Fruit fly (Drosophila melanogaster): Measurements from ENCODE around the gene CG17776.
A peak's percentile ranks its signal among the peaks of the same experiment; 100 is the strongest.

The CG17776 gene

dm6 chrX:2222181-2222790 lies 37.8 kb downstream of the CG17776 start, which contains the start of gene Vinc (continued):
- no peak for TF ChIP-seq HLHmδ (GFP tag; optimal IDR thresholded peaks at IDR 0.05)
- TF ChIP-seq NfI (GFP tag; optimal IDR thresholded peaks at IDR 0.05): peak; percentile 83
- peak; percentile 51 for TF ChIP-seq CG31388 (GFP tag; optimal IDR thresholded peaks at IDR 0.05)
- peak; percentile 71 for TF ChIP-seq cg (GFP tag; optimal IDR thresholded peaks at IDR 0.05)
- no peak for TF ChIP-seq jing (GFP tag; optimal IDR thresholded peaks at IDR 0.05)
- TF ChIP-seq CG8478 (optimal IDR thresholded peaks at IDR 0.05): no peak
- TF ChIP-seq CG1792 (GFP tag; optimal IDR thresholded peaks at IDR 0.05): peak; percentile 65
- TF ChIP-seq Opbp (GFP tag; IDR thresholded peaks at IDR 0.05; ENCODE audit: partially characterized antibody): peak; percentile 40; the same call in 2 of the 3 replicates
- TF ChIP-seq ATbp (GFP tag; optimal IDR thresholded peaks at IDR 0.05): peak; percentile 52
- no peak for TF ChIP-seq gt (GFP tag; IDR thresholded peaks at IDR 0.05)
- peak; percentile 77; the same call in 2 of the 3 replicates for TF ChIP-seq Mrtf (GFP tag; IDR thresholded peaks at IDR 0.05)
- TF ChIP-seq CG7987 (GFP tag; optimal IDR thresholded peaks at IDR 0.05): peak; percentile 73
- peak; percentile 56 for TF ChIP-seq CG10462 (GFP tag; optimal IDR thresholded peaks at IDR 0.05)
- peak; percentile 58 for TF ChIP-seq Neu2 (GFP tag; optimal IDR thresholded peaks at IDR 0.05; ENCODE audit: borderline replicate concordance)
- peak; percentile 88 for TF ChIP-seq CG6765 (GFP tag; optimal IDR thresholded peaks at IDR 0.05)
- TF ChIP-seq ara (GFP tag; IDR thresholded peaks at IDR 0.05): no peak
- peak; percentile 71; the same call in 1 of the 2 replicates for TF ChIP-seq klu (GFP tag; IDR thresholded peaks at IDR 0.05)
- TF ChIP-seq dan (GFP tag; IDR thresholded peaks at IDR 0.05): no peak
- TF ChIP-seq ham (GFP tag; IDR thresholded peaks at IDR 0.05): no peak
- TF ChIP-seq CG4820 (GFP tag; optimal IDR thresholded peaks at IDR 0.05): peak; percentile 77
- peak; percentile 41 for TF ChIP-seq CG3995 (GFP tag; optimal IDR thresholded peaks at IDR 0.05)
- TF ChIP-seq CG15696 (tag; optimal IDR thresholded peaks at IDR 0.05): peak; percentile 73
- TF ChIP-seq CG11247 (GFP tag; IDR thresholded peaks at IDR 0.05): peak; percentile 82
- peak; percentile 12; the same call in 1 of the 2 replicates for TF ChIP-seq crol (GFP tag; IDR thresholded peaks at IDR 0.05)
- TF ChIP-seq h (optimal IDR thresholded peaks at IDR 0.05): no peak
- peak; percentile 57 for TF ChIP-seq Hsf (GFP tag; optimal IDR thresholded peaks at IDR 0.05)
- peak; percentile 85 for TF ChIP-seq Blimp-1 (GFP tag; optimal IDR thresholded peaks at IDR 0.05)
- peak; percentile 88 for TF ChIP-seq psq (GFP tag; optimal IDR thresholded peaks at IDR 0.05)
- TF ChIP-seq CG12236 (GFP tag; optimal IDR thresholded peaks at IDR 0.05): peak; percentile 43
- no peak for TF ChIP-seq chinmo (GFP tag; IDR thresholded peaks at IDR 0.05; ENCODE audit: partially characterized antibody)
- TF ChIP-seq Adf1 (GFP tag; IDR thresholded peaks at IDR 0.05): peak; percentile 70
- TF ChIP-seq BEAF-32 (GFP tag; optimal IDR thresholded peaks at IDR 0.05): peak; percentile 58
- peak in 1 of 2 experiments; percentile 49 for TF ChIP-seq Trl (optimal IDR thresholded peaks at IDR 0.05)
- peak; percentile 93 for TF ChIP-seq Trl (GFP tag; optimal IDR thresholded peaks at IDR 0.05)
- TF ChIP-seq CG6175 (GFP tag; IDR thresholded peaks at IDR 0.05): peak; percentile 77
- TF ChIP-seq CG31441 (GFP tag; IDR thresholded peaks at IDR 0.05): peak; percentile 86
- peak; percentile 85 for TF ChIP-seq lmd (GFP tag; IDR thresholded peaks at IDR 0.05)
- peak; percentile 63 for TF ChIP-seq vfl (GFP tag; optimal IDR thresholded peaks at IDR 0.05)
- peak; percentile 52; the same call in 1 of the 2 replicates for TF ChIP-seq chm (GFP tag; IDR thresholded peaks at IDR 0.05)
- 0 out of 3 replicates have a peak, but pooled peaks have one; percentile 7 for TF ChIP-seq CG7963 (GFP tag; IDR thresholded peaks at IDR 0.05; ENCODE audit: partially characterized antibody)
- peak; percentile 74 for TF ChIP-seq CG14667 (GFP tag; IDR thresholded peaks at IDR 0.05)
- TF ChIP-seq MBD-R2 (GFP tag; IDR thresholded peaks at IDR 0.05): peak; percentile 64; the same call in 1 of the 2 replicates
- TF ChIP-seq vnd (GFP tag; IDR thresholded peaks at IDR 0.05; ENCODE audit: partially characterized antibody): no peak
- peak; percentile 80 for TF ChIP-seq NFAT (GFP tag; IDR thresholded peaks at IDR 0.05)
- peak; percentile 81 for TF ChIP-seq Oli (tag; optimal IDR thresholded peaks at IDR 0.05)
- TF ChIP-seq CG13296 (GFP tag; optimal IDR thresholded peaks at IDR 0.05): peak; percentile 96
- peak; percentile 60 for TF ChIP-seq HLH4C (GFP tag; IDR thresholded peaks at IDR 0.05; ENCODE audit: partially characterized antibody)
- no peak for TF ChIP-seq zf30C (GFP tag; optimal IDR thresholded peaks at IDR 0.05)
- TF ChIP-seq CG9876 (GFP tag; optimal IDR thresholded peaks at IDR 0.05): peak; percentile 34
- no peak for TF ChIP-seq cad (GFP tag; optimal IDR thresholded peaks at IDR 0.05)
- TF ChIP-seq CG17568 (GFP tag; optimal IDR thresholded peaks at IDR 0.05): no peak
